Fruit fly (Drosophila melanogaster): ENCODE results near the gene PolE2.
A peak's percentile ranks its signal among the peaks of the same experiment; 100 is the strongest.

PolE2 gene

dm6 chr3L:5897228-5897688 is at the start of gene PolE2, which contains the start of gene CG5592:
Gene PolE2 (minus strand): TSS chr3L:5897435.
Gene CG5592 (plus strand): TSS chr3L:5897638.
- TF ChIP-seq net (GFP tag; optimal IDR thresholded peaks at IDR 0.05) (no peak), CG1621 (tag; optimal IDR thresholded peaks at IDR 0.05) (no peak), Eip75B (GFP tag; optimal IDR thresholded peaks at IDR 0.05) (no peak), CG4318 (GFP tag; optimal IDR thresholded peaks at IDR 0.05) (no peak), Hr38 (GFP tag; optimal IDR thresholded peaks at IDR 0.05) (no peak), CG10631 (GFP tag; optimal IDR thresholded peaks at IDR 0.05) (no peak), CG15336 (GFP tag; IDR thresholded peaks at IDR 0.05) (no peak), Hr4 (GFP tag; optimal IDR thresholded peaks at IDR 0.05) (no peak), salr (GFP tag; optimal IDR thresholded peaks at IDR 0.05) (no peak), CG11762 (GFP tag; optimal IDR thresholded peaks at IDR 0.05; ENCODE audit: insufficient read depth) (no peak)

dm6 chr3L:5945571-5945970 is 48.3 kb upstream of the PolE2 start:
- no peak for TF ChIP-seq lz (GFP tag; optimal IDR thresholded peaks at IDR 0.05)
- peak; percentile 13 for TF ChIP-seq esn (GFP tag; optimal IDR thresholded peaks at IDR 0.05)
- peak; percentile 32; the same call in 1 of the 2 replicates for TF ChIP-seq Gug (GFP tag; IDR thresholded peaks at IDR 0.05)
- TF ChIP-seq fd85E (GFP tag; optimal IDR thresholded peaks at IDR 0.05), result no peak
- TF ChIP-seq Hr39 (GFP tag; optimal IDR thresholded peaks at IDR 0.05), result no peak
- peak; percentile 48 for TF ChIP-seq spab (GFP tag; optimal IDR thresholded peaks at IDR 0.05)
- TF ChIP-seq Eip78C (GFP tag), result peak; percentile 75
- TF ChIP-seq Lpt (GFP tag; optimal IDR thresholded peaks at IDR 0.05), result no peak
- TF ChIP-seq fd59A (GFP tag; optimal IDR thresholded peaks at IDR 0.05), result no peak
- TF ChIP-seq Sox15 (GFP tag; optimal IDR thresholded peaks at IDR 0.05), result no peak
- peak; percentile 79; the same call in 2 of the 3 replicates for TF ChIP-seq CG6163 (GFP tag; IDR thresholded peaks at IDR 0.05)
- no peak for TF ChIP-seq Blimp-1 (GFP tag; optimal IDR thresholded peaks at IDR 0.05)
- TF ChIP-seq pdm3 (GFP tag; optimal IDR thresholded peaks at IDR 0.05), result no peak
- no peak for TF ChIP-seq Smox (GFP tag; optimal IDR thresholded peaks at IDR 0.05)
- TF ChIP-seq Eip93F (GFP tag; optimal IDR thresholded peaks at IDR 0.05), result no peak
- TF ChIP-seq CG3032 (tag; optimal IDR thresholded peaks at IDR 0.05), result peak; percentile 57
- TF ChIP-seq CG11902 (GFP tag; optimal IDR thresholded peaks at IDR 0.05), result no peak
- peak; percentile 74 for TF ChIP-seq CG15336 (GFP tag; IDR thresholded peaks at IDR 0.05)
- peak; percentile 32 for TF ChIP-seq dsx (GFP tag; optimal IDR thresholded peaks at IDR 0.05; ENCODE audit: poor library complexity, severe bottlenecking)
- TF ChIP-seq net (GFP tag; optimal IDR thresholded peaks at IDR 0.05), result no peak
- no peak for TF ChIP-seq CG1621 (tag; optimal IDR thresholded peaks at IDR 0.05)
- TF ChIP-seq Sox102F (GFP tag; optimal IDR thresholded peaks at IDR 0.05), result no peak
- no peak for TF ChIP-seq Hr38 (GFP tag; optimal IDR thresholded peaks at IDR 0.05)
- peak; percentile 28 for TF ChIP-seq topi (GFP tag; optimal IDR thresholded peaks at IDR 0.05)
- TF ChIP-seq CG6854 (GFP tag; optimal IDR thresholded peaks at IDR 0.05), result no peak
- peak; percentile 9 for TF ChIP-seq Hr4 (GFP tag; optimal IDR thresholded peaks at IDR 0.05)
- TF ChIP-seq CG6808 (GFP tag; optimal IDR thresholded peaks at IDR 0.05), result peak; percentile 55
- peak; percentile 10 for TF ChIP-seq CG6276 (GFP tag; optimal IDR thresholded peaks at IDR 0.05)
- TF ChIP-seq Eip75B (GFP tag; optimal IDR thresholded peaks at IDR 0.05), result no peak
- TF ChIP-seq vri (GFP tag; optimal IDR thresholded peaks at IDR 0.05), result no peak
- TF ChIP-seq CG8319 (GFP tag; optimal IDR thresholded peaks at IDR 0.05), result no peak
- peak; percentile 71 for TF ChIP-seq svp (GFP tag)
- peak; percentile 43 for TF ChIP-seq CG3919 (GFP tag; optimal IDR thresholded peaks at IDR 0.05)
- TF ChIP-seq CG8632 (GFP tag; optimal IDR thresholded peaks at IDR 0.05), result peak; percentile 6
- TF ChIP-seq salr (GFP tag; optimal IDR thresholded peaks at IDR 0.05), result no peak
- peak; percentile 1 for TF ChIP-seq Sox14 (GFP tag; optimal IDR thresholded peaks at IDR 0.05)
- peak; percentile 58 for TF ChIP-seq CG10669 (GFP tag; optimal IDR thresholded peaks at IDR 0.05)
- TF ChIP-seq CG9139 (GFP tag; optimal IDR thresholded peaks at IDR 0.05), result peak; percentile 9
- TF ChIP-seq Ets21C (GFP tag; optimal IDR thresholded peaks at IDR 0.05), result no peak
- peak; percentile 33 for TF ChIP-seq achi (GFP tag; optimal IDR thresholded peaks at IDR 0.05)
- TF ChIP-seq CG34406 (GFP tag; optimal IDR thresholded peaks at IDR 0.05), result no peak
- TF ChIP-seq CG4318 (GFP tag; optimal IDR thresholded peaks at IDR 0.05), result no peak
- TF ChIP-seq OdsH (GFP tag; optimal IDR thresholded peaks at IDR 0.05), result peak; percentile 33
- peak; percentile 56; the same call in 2 of the 3 replicates for TF ChIP-seq eg (GFP tag; IDR thresholded peaks at IDR 0.05)
- no peak for TF ChIP-seq CG7368 (GFP tag; optimal IDR thresholded peaks at IDR 0.05)
- peak; percentile 25 for TF ChIP-seq acj6 (GFP tag; optimal IDR thresholded peaks at IDR 0.05)
- TF ChIP-seq CG6792 (GFP tag; optimal IDR thresholded peaks at IDR 0.05), result no peak

Measured in whole organism, prepupa.